Fruit fly (Drosophila melanogaster) whole organism, embryonic: ENCODE data around the gene CG7409.

Source experiments
- CG8478 ChIP-seq: fragments of >200 bp; optimal IDR thresholded peaks from 2 replicates; lab custom pipeline; 2018
- lab ChIP-seq: fragments of 200-800 bp; sonication (Bioruptor generic); optimal IDR thresholded peaks from 3 replicates; lab custom pipeline; 2017; ENCODE audit warnings: missing biosample characterization, missing genetic modification characterization, mild to moderate bottlenecking, moderate library complexity, missing genetic modification reagents

- TF ChIP-seq lab (GFP tag; lab: Kevin White, UChicago) = no peak
- no peak for TF ChIP-seq CG8478 (lab: Kevin White, UChicago)
These were observed at the start of gene CG7409 for dm6 chr3L:7754109-7754508.
